Worm (Caenorhabditis elegans) whole organism, L4 larva: Measurements from ENCODE around the gene sru-30.

Source experiments
- F44E2.7 ChIP-seq: fragments of 200-800 bp; sonication (Bioruptor generic); IDR thresholded peaks from 2 replicates; pipeline ENCODE4 v2.1.2; 2022; ENCODE audit warnings: missing genetic modification characterization, missing compliant biosample characterization
- R02D3.7 ChIP-seq: fragments of 150-350 bp; sonication (generic microtip); optimal IDR thresholded peaks from 3 replicates; lab custom pipeline; 2014; ENCODE audit warnings: missing biosample characterization, missing genetic modification characterization
- T26A8.4 ChIP-seq: fragments of 200-800 bp; sonication (Bioruptor generic); IDR thresholded peaks from 2 replicates; pipeline ENCODE4 v1.3.6; 2022; ENCODE audit warnings: missing genetic modification characterization, missing compliant biosample characterization
- Y48G9A.11 ChIP-seq: fragments of 200-800 bp; sonication (Bioruptor generic); IDR thresholded peaks from 2 replicates; pipeline ENCODE4 v1.3.6; 2022; ENCODE audit warnings: missing genetic modification reagents, missing genetic modification characterization, missing compliant biosample characterization
- ZK337.2 ChIP-seq: fragments of 200-800 bp; sonication (Bioruptor generic); IDR thresholded peaks from 2 replicates; pipeline ENCODE4 v1.3.6; 2022; ENCODE audit warnings: missing genetic modification reagents, missing genetic modification characterization, missing compliant biosample characterization
- aha-1 ChIP-seq: fragments of 150-350 bp; peaks from one replicate; lab custom pipeline; 2014; ENCODE audit warnings: missing biosample characterization, missing genetic modification characterization
- aly-2 ChIP-seq: sonication (generic microtip); optimal IDR thresholded peaks from 2 replicates; lab custom pipeline; 2018; ENCODE audit warnings: missing biosample characterization, missing genetic modification characterization
- attf-4 ChIP-seq: sonication (generic microtip); optimal IDR thresholded peaks from 3 replicates; lab custom pipeline; 2017; ENCODE audit warnings: missing biosample characterization, missing genetic modification characterization
- ceh-32 ChIP-seq: sonication (generic microtip); optimal IDR thresholded peaks from 2 replicates; lab custom pipeline; 2016; ENCODE audit warnings: mild to moderate bottlenecking, missing genetic modification characterization, missing compliant biosample characterization; ENCODE audit not compliant: poor library complexity
- ceh-82 ChIP-seq: sonication (generic microtip); optimal IDR thresholded peaks from 2 replicates; lab custom pipeline; 2017; ENCODE audit warnings: missing biosample characterization, missing genetic modification characterization
- ces-1 ChIP-seq: fragments of 150-350 bp; sonication (generic microtip); optimal IDR thresholded peaks from 4 replicates; lab custom pipeline; 2014; ENCODE audit warnings: missing biosample characterization, missing genetic modification reagents, missing genetic modification characterization
- ctbp-1 ChIP-seq: fragments of 200-800 bp; sonication (Bioruptor generic); IDR thresholded peaks from 2 replicates; pipeline ENCODE4 v1.3.6; 2022; ENCODE audit warnings: missing genetic modification reagents, missing genetic modification characterization, missing compliant biosample characterization
- daf-12 ChIP-seq: fragments of 150-350 bp; optimal IDR thresholded peaks from 2 replicates; lab custom pipeline; 2014; ENCODE audit warnings: missing biosample characterization, missing genetic modification reagents, missing genetic modification characterization
- dmd-6 ChIP-seq: fragments of 200-800 bp; sonication (Bioruptor generic); IDR thresholded peaks from 2 replicates; pipeline ENCODE4 v1.3.6; 2022; ENCODE audit warnings: missing genetic modification reagents, missing genetic modification characterization, missing compliant biosample characterization
- dpl-1 ChIP-seq: fragments of 150-350 bp; optimal IDR thresholded peaks from 2 replicates; lab custom pipeline; 2014; ENCODE audit warnings: missing biosample characterization, missing genetic modification reagents, missing genetic modification characterization
- duxl-1 ChIP-seq: sonication (generic microtip); optimal IDR thresholded peaks from 2 replicates; lab custom pipeline; 2016; ENCODE audit warnings: mild to moderate bottlenecking, missing genetic modification characterization, moderate library complexity, missing compliant biosample characterization; ENCODE audit not compliant: poor library complexity
- dve-1 ChIP-seq: sonication (generic microtip); optimal IDR thresholded peaks from 2 replicates; lab custom pipeline; 2017; ENCODE audit warnings: antibody characterized with exemption, mild to moderate bottlenecking, missing genetic modification characterization, missing compliant biosample characterization; ENCODE audit not compliant: insufficient read depth
- egl-27 ChIP-seq: sonication (generic microtip); optimal IDR thresholded peaks from 3 replicates; lab custom pipeline; 2017; ENCODE audit warnings: missing biosample characterization, missing genetic modification reagents, missing genetic modification characterization
- fkh-10 ChIP-seq: fragments of 150-350 bp; optimal IDR thresholded peaks from 2 replicates; lab custom pipeline; 2014; ENCODE audit warnings: missing biosample characterization, missing genetic modification reagents, missing genetic modification characterization
- hlh-11 ChIP-seq: fragments of 200-800 bp; sonication (Bioruptor generic); optimal IDR thresholded peaks from 2 replicates; lab custom pipeline; 2018; ENCODE audit warnings: mild to moderate bottlenecking, missing genetic modification characterization, missing compliant biosample characterization
- lim-7 ChIP-seq: fragments of 200-800 bp; sonication (Bioruptor generic); IDR thresholded peaks from 2 replicates; pipeline ENCODE4 v1.3.6; 2022; ENCODE audit warnings: missing genetic modification characterization, missing compliant biosample characterization
- lin-15B ChIP-seq: fragments of 150-350 bp; sonication (generic microtip); optimal IDR thresholded peaks from 3 replicates; lab custom pipeline; 2014; ENCODE audit warnings: missing biosample characterization, missing genetic modification characterization
- lsy-2 ChIP-seq, 2 experiments: fragments of 150-350 bp in 1 of 2; sonication (generic microtip) in 1 of 2; optimal IDR thresholded peaks; 2 replicates each; lab custom pipeline; 2014 to 2017; ENCODE audit warnings: missing biosample characterization in 2 of 2, missing genetic modification characterization in 2 of 2
- madf-9 ChIP-seq: fragments of 200-800 bp; sonication (Bioruptor generic); conservative IDR thresholded peaks from 2 replicates; pipeline ENCODE4 v1.3.6; 2022; ENCODE audit warnings: missing genetic modification reagents, missing genetic modification characterization, missing compliant biosample characterization
- mdt-29 ChIP-seq: fragments of 200-800 bp; sonication (Bioruptor generic); IDR thresholded peaks from 2 replicates; pipeline ENCODE4 v1.3.6; 2022; ENCODE audit warnings: missing genetic modification reagents, missing genetic modification characterization, missing compliant biosample characterization
- mep-1 ChIP-seq: fragments of 150-350 bp; sonication (generic microtip); optimal IDR thresholded peaks from 3 replicates; lab custom pipeline; 2014; ENCODE audit warnings: missing biosample characterization, missing genetic modification characterization
- mes-2 ChIP-seq: sonication (generic microtip); optimal IDR thresholded peaks from 2 replicates; lab custom pipeline; 2016; ENCODE audit warnings: missing genotype, mild to moderate bottlenecking, missing genetic modification characterization, missing compliant biosample characterization; ENCODE audit not compliant: poor library complexity, severe bottlenecking
- mxl-3 ChIP-seq: fragments of 200-800 bp; sonication (Bioruptor generic); optimal IDR thresholded peaks from 2 replicates; lab custom pipeline; 2018; ENCODE audit warnings: mild to moderate bottlenecking, missing genetic modification characterization, missing compliant biosample characterization
- nhr-102 ChIP-seq: sonication (generic microtip); optimal IDR thresholded peaks from 2 replicates; lab custom pipeline; 2016; ENCODE audit warnings: mild to moderate bottlenecking, missing genetic modification characterization, moderate library complexity, missing compliant biosample characterization
- nhr-237 ChIP-seq: sonication (generic microtip); optimal IDR thresholded peaks from 2 replicates; lab custom pipeline; 2017; ENCODE audit warnings: missing biosample characterization, missing genetic modification characterization
- nhr-25 ChIP-seq: sonication (generic microtip); optimal IDR thresholded peaks from 2 replicates; lab custom pipeline; 2017; ENCODE audit warnings: missing genetic modification characterization, mild to moderate bottlenecking, missing compliant biosample characterization, antibody characterized with exemption, moderate library complexity, borderline replicate concordance; ENCODE audit not compliant: insufficient read depth
- nhr-41 ChIP-seq: fragments of 200-800 bp; sonication (Bioruptor generic); IDR thresholded peaks from 2 replicates; pipeline ENCODE4 v1.3.6; 2022; ENCODE audit warnings: missing genetic modification reagents, missing genetic modification characterization, missing compliant biosample characterization
- nhr-42 ChIP-seq: fragments of 200-800 bp; sonication (Bioruptor generic); IDR thresholded peaks from 2 replicates; pipeline ENCODE4 v1.3.6; 2022; ENCODE audit warnings: missing genetic modification characterization, missing compliant biosample characterization
- nhr-6 ChIP-seq: fragments of 150-350 bp; optimal IDR thresholded peaks from 2 replicates; lab custom pipeline; 2014; ENCODE audit warnings: missing biosample characterization, missing genetic modification characterization
- nhr-76 ChIP-seq: fragments of 150-350 bp; optimal IDR thresholded peaks from 2 replicates; lab custom pipeline; 2014; ENCODE audit warnings: missing biosample characterization, missing genetic modification characterization
- nhr-77 ChIP-seq: fragments of 150-350 bp; optimal IDR thresholded peaks from 2 replicates; lab custom pipeline; 2014; ENCODE audit warnings: missing biosample characterization, missing genetic modification characterization
- rbr-2 ChIP-seq: sonication (generic microtip); optimal IDR thresholded peaks from 2 replicates; lab custom pipeline; 2016; ENCODE audit warnings: missing genotype, missing genetic modification characterization, missing compliant biosample characterization
- saeg-2 ChIP-seq: fragments of 200-800 bp; sonication (Bioruptor generic); IDR thresholded peaks from 2 replicates; pipeline ENCODE4 v1.3.6; 2022; ENCODE audit warnings: missing genetic modification reagents, missing genetic modification characterization, missing compliant biosample characterization
- skn-1 ChIP-seq: fragments of 150-350 bp; optimal IDR thresholded peaks from 2 replicates; lab custom pipeline; 2014; ENCODE audit warnings: missing biosample characterization, missing genetic modification characterization
- spr-1 ChIP-seq: sonication (generic microtip); optimal IDR thresholded peaks from 2 replicates; lab custom pipeline; 2016; ENCODE audit warnings: mild to moderate bottlenecking, missing genetic modification characterization, missing compliant biosample characterization
- tra-1 ChIP-seq: fragments of 200-800 bp; sonication (Bioruptor generic); IDR thresholded peaks from 2 replicates; pipeline ENCODE4 v1.3.6; 2022; ENCODE audit warnings: missing genetic modification reagents, missing genetic modification characterization, missing compliant biosample characterization
- unc-39 ChIP-seq: sonication (generic microtip); optimal IDR thresholded peaks from 2 replicates; lab custom pipeline; 2017; ENCODE audit warnings: missing biosample characterization, missing genetic modification characterization
- unc-62 ChIP-seq, 3 experiments: fragments of 150-350 bp in 1 of 3; sonication (generic microtip); optimal IDR thresholded peaks in 2 of 3; peaks in 1 of 3; 1 replicate in 1 of 3; 2 replicates in 2 of 3; lab custom pipeline; 2014 to 2017; ENCODE audit warnings: missing biosample characterization in 3 of 3, missing genetic modification characterization in 3 of 3, missing genetic modification reagents in 3 of 3, missing genotype in 1 of 3
- zfp-2 ChIP-seq: sonication (generic microtip); optimal IDR thresholded peaks from 2 replicates; lab custom pipeline; 2016; ENCODE audit warnings: mild to moderate bottlenecking, missing genetic modification characterization, missing compliant biosample characterization
- zip-2 ChIP-seq: fragments of 150-350 bp; optimal IDR thresholded peaks from 2 replicates; lab custom pipeline; 2014; ENCODE audit warnings: missing biosample characterization, missing genetic modification characterization
- ztf-11 ChIP-seq: fragments of 150-350 bp; optimal IDR thresholded peaks from 2 replicates; lab custom pipeline; 2014; ENCODE audit warnings: missing biosample characterization, missing genetic modification characterization

sru-30 gene

ce11 chrV:9813527-9813926 lies at the start of gene sru-30:
sru-30 (plus strand) TSS chrV:9813827.
- TF ChIP-seq zfp-2 (tag; lab: Kevin White, UChicago) (no peak), ztf-11 (tag; lab: Kevin White, UChicago) (no peak), duxl-1 (tag; lab: Kevin White, UChicago) (no peak), aha-1 (tag; lab: Kevin White, UChicago) (no peak), mes-2 (tag; lab: Kevin White, UChicago) (no peak)

ce11 chrV:9764552-9764951 lies 49.1 kb upstream of the sru-30 start:
- TF ChIP-seq unc-62 (GFP tag; optimal IDR thresholded peaks at IDR 0.05 in 1 of 2; lab: Kevin White, UChicago): peak in 1 of 2 experiments; percentile 97
- TF ChIP-seq unc-62 (tag; optimal IDR thresholded peaks at IDR 0.05; lab: Kevin White, UChicago): no peak
- no peak for TF ChIP-seq nhr-102 (tag; lab: Kevin White, UChicago)
- TF ChIP-seq, all 104 proteins: peak for 1

- TF ChIP-seq hlh-11 (tag; lab: Kevin White, UChicago) (no peak), lsy-2 (tag; optimal IDR thresholded peaks at IDR 0.05; lab: Kevin White, UChicago) (peak; percentile 6 to 83), nhr-6 (tag; lab: Kevin White, UChicago) (no peak), attf-4 (tag; lab: Kevin White, UChicago) (no peak), skn-1 (tag; lab: Kevin White, UChicago) (no peak), dpl-1 (no peak), zip-2 (tag; lab: Kevin White, UChicago) (no peak), ceh-82 (tag; lab: Kevin White, UChicago) (no peak), madf-9 (no peak), spr-1 (no peak), nhr-42 (GFP tag; lab: Robert Waterston, UW) (no peak), ceh-32 (tag; lab: Kevin White, UChicago) (peak; percentile 14), rbr-2 (peak; percentile 22), lim-7 (GFP tag; lab: Robert Waterston, UW) (no peak), tra-1 (GFP tag; lab: Robert Waterston, UW) (no peak), daf-12 (tag; lab: Kevin White, UChicago) (no peak), F44E2.7 (GFP tag; lab: Robert Waterston, UW) (no peak), lin-15B (tag; lab: Kevin White, UChicago) (no peak), nhr-76 (no peak), R02D3.7 (no peak), fkh-10 (GFP tag; lab: Kevin White, UChicago) (peak; percentile 97), mep-1 (tag; lab: Kevin White, UChicago) (no peak), aha-1 (tag; lab: Kevin White, UChicago) (peak; percentile 71), mdt-29 (GFP tag; lab: Robert Waterston, UW) (no peak), ces-1 (peak; percentile 100), aly-2 (tag; lab: Kevin White, UChicago) (no peak)
Measured at ce11 chrV:9765622-9766021, 48.0 kb upstream of the sru-30 start.

ce11 chrV:9767941-9768340 lies 45.7 kb upstream of the sru-30 start:
- TF ChIP-seq aha-1 (tag; lab: Kevin White, UChicago) (no peak), nhr-41 (GFP tag; lab: Robert Waterston, UW) (no peak), dmd-6 (GFP tag; lab: Robert Waterston, UW) (no peak), ceh-82 (tag; lab: Kevin White, UChicago) (no peak), R02D3.7 (no peak), nhr-77 (tag; lab: Kevin White, UChicago) (no peak), ctbp-1 (GFP tag; lab: Robert Waterston, UW) (peak; percentile 68), ZK337.2 (GFP tag; lab: Robert Waterston, UW) (no peak), nhr-25 (tag; lab: Kevin White, UChicago) (no peak), fkh-10 (GFP tag; lab: Kevin White, UChicago) (peak; percentile 30), saeg-2 (no peak), Y48G9A.11 (GFP tag; lab: Robert Waterston, UW) (no peak), nhr-237 (tag; lab: Kevin White, UChicago) (no peak), dve-1 (no peak), ces-1 (peak; percentile 96), mxl-3 (GFP tag; lab: Kevin White, UChicago) (no peak), unc-39 (tag; lab: Kevin White, UChicago) (no peak), tra-1 (GFP tag; lab: Robert Waterston, UW) (no peak), T26A8.4 (GFP tag; lab: Robert Waterston, UW) (no peak), egl-27 (tag; lab: Kevin White, UChicago) (no peak), hlh-11 (tag; lab: Kevin White, UChicago) (no peak)
